Fruit fly (Drosophila melanogaster): ENCODE results near the gene Vps39.

- no peak for TF ChIP-seq insv (optimal IDR thresholded peaks at IDR 0.05)
- TF ChIP-seq h (optimal IDR thresholded peaks at IDR 0.05) = no peak
- no peak for TF ChIP-seq psq (optimal IDR thresholded peaks at IDR 0.05)
- TF ChIP-seq Sin3A (optimal IDR thresholded peaks at IDR 0.05) = no peak
- no peak for TF ChIP-seq ttk (optimal IDR thresholded peaks at IDR 0.05)
Observed at dm6 chr3R:18295262-18295944, 21.2 kb upstream of the Vps39 start.

All from Kc167 (cell line).